Worm (Caenorhabditis elegans): ENCODE results near the gene C31E10.6.

C31E10.6 gene

DNA sequence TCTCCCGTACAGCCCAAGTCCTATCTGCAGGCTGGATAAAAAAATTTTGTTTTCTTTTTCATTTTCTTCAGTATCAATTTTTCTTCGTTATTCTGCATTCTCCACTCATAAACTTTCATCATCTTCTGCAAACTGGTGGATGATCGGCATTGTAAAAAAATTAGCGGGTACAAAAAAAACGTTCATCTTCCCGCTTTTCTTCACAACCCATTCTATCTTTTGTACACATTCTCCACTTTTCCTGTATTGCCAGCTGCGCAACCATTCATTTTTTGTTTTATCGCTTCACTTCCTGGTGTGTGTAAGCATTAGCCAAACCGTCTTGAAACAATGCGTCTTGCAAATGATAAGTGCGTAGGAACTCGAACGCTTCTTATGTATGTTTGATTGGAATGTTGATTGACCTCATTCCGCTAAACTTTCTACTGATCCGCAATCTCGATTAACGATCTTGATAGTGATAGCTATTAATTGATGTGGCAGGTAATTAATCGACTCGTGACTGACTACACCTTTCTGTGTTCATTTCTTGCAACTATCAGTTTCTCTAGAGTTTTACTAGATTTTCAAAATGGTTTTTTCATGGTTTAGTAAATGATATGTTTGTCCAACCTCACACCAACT, 21.6 kb upstream of the C31E10.6 start:
- no peak for TF ChIP-seq nhr-237 (tag; optimal IDR thresholded peaks at IDR 0.05)
- TF ChIP-seq zag-1 (tag; optimal IDR thresholded peaks at IDR 0.05) = no peak
- TF ChIP-seq sem-4 (tag; optimal IDR thresholded peaks at IDR 0.05) = peak; percentile 37
- TF ChIP-seq lin-13 (GFP tag; optimal IDR thresholded peaks at IDR 0.05) = no peak
- peak; percentile 69 for TF ChIP-seq unc-62 (GFP tag; optimal IDR thresholded peaks at IDR 0.05)
- TF ChIP-seq sma-3 (GFP tag; optimal IDR thresholded peaks at IDR 0.05) = peak; percentile 61
- TF ChIP-seq ceh-16 (tag; optimal IDR thresholded peaks at IDR 0.05) = peak; percentile 97
- peak; percentile 58 for TF ChIP-seq egl-27 (tag; optimal IDR thresholded peaks at IDR 0.05)
- peak; percentile 55 for TF ChIP-seq nhr-25 (tag; optimal IDR thresholded peaks at IDR 0.05)
- TF ChIP-seq nhr-12 (tag; optimal IDR thresholded peaks at IDR 0.05) = no peak
- TF ChIP-seq nhr-11 (tag; optimal IDR thresholded peaks at IDR 0.05) = no peak
- TF ChIP-seq lsy-2 (tag; optimal IDR thresholded peaks at IDR 0.05) = no peak
- peak; percentile 52 for TF ChIP-seq fos-1 (tag; optimal IDR thresholded peaks at IDR 0.05)
- TF ChIP-seq blmp-1 (tag; optimal IDR thresholded peaks at IDR 0.05; ENCODE audit: insufficient read depth) = peak; percentile 87
- no peak for TF ChIP-seq lin-11 (tag; optimal IDR thresholded peaks at IDR 0.05)
- no peak for TF ChIP-seq lin-39 (tag; optimal IDR thresholded peaks at IDR 0.05)
- TF ChIP-seq ceh-82 (tag; optimal IDR thresholded peaks at IDR 0.05) = no peak
- TF ChIP-seq crh-2 (tag; optimal IDR thresholded peaks at IDR 0.05) = peak; percentile 42
- no peak for TF ChIP-seq Y55F3AM.14 (GFP tag; optimal IDR thresholded peaks at IDR 0.05)
- TF ChIP-seq dmd-4 (tag; optimal IDR thresholded peaks at IDR 0.05) = no peak
- peak; percentile 14 for TF ChIP-seq gmeb-1 (tag; optimal IDR thresholded peaks at IDR 0.05)
- peak; percentile 59 for TF ChIP-seq elt-1 (tag; optimal IDR thresholded peaks at IDR 0.05)
- TF ChIP-seq nhr-10 (tag; optimal IDR thresholded peaks at IDR 0.05) = no peak
- no peak for TF ChIP-seq C34F6.9 (tag; optimal IDR thresholded peaks at IDR 0.05)
- TF ChIP-seq ama-1 (optimal IDR thresholded peaks at IDR 0.05) = no peak
- peak; percentile 90 for TF ChIP-seq sma-9 (GFP tag; optimal IDR thresholded peaks at IDR 0.05)
- TF ChIP-seq sma-9 (tag; optimal IDR thresholded peaks at IDR 0.05) = no peak
- TF ChIP-seq nhr-6 (tag; optimal IDR thresholded peaks at IDR 0.05) = peak; percentile 55
- TF ChIP-seq nhr-21 (tag; optimal IDR thresholded peaks at IDR 0.05) = peak; percentile 76
- no peak for TF ChIP-seq aly-2 (tag; optimal IDR thresholded peaks at IDR 0.05)
- TF ChIP-seq mab-5 (tag; optimal IDR thresholded peaks at IDR 0.05) = peak; percentile 13
- peak in 1 of 2 experiments; percentile 17 for TF ChIP-seq mdl-1 (tag; optimal IDR thresholded peaks at IDR 0.05)
- no peak for TF ChIP-seq ZK546.5 (tag; optimal IDR thresholded peaks at IDR 0.05)
- no peak for TF ChIP-seq snpc-4 (tag; optimal IDR thresholded peaks at IDR 0.05)

ce11 chrX:13975314-13975713, 20.8 kb upstream of the C31E10.6 start, which contains the start of gene F48F7.5:
TSS of gene F48F7.5 (plus strand) at chrX:13975653.
- TF ChIP-seq F13H6.1 (tag; optimal IDR thresholded peaks at IDR 0.05) = peak; percentile 56
- TF ChIP-seq gmeb-1 (tag; optimal IDR thresholded peaks at IDR 0.05) = no peak
- TF ChIP-seq aly-2 (tag; optimal IDR thresholded peaks at IDR 0.05) = no peak
- peak; percentile 81 for TF ChIP-seq nhr-25 (tag; optimal IDR thresholded peaks at IDR 0.05)
- no peak for TF ChIP-seq dmd-4 (tag; optimal IDR thresholded peaks at IDR 0.05)
- TF ChIP-seq nhr-12 (tag; optimal IDR thresholded peaks at IDR 0.05) = no peak
- no peak for TF ChIP-seq ceh-82 (tag; optimal IDR thresholded peaks at IDR 0.05)
- peak; percentile 43 for TF ChIP-seq nhr-21 (tag; optimal IDR thresholded peaks at IDR 0.05)
- TF ChIP-seq nhr-6 (tag; optimal IDR thresholded peaks at IDR 0.05) = peak; percentile 13
- no peak for TF ChIP-seq unc-39 (tag; optimal IDR thresholded peaks at IDR 0.05)
- no peak for TF ChIP-seq lin-39 (tag; optimal IDR thresholded peaks at IDR 0.05)
- peak; percentile 31 for TF ChIP-seq C34F6.9 (tag; optimal IDR thresholded peaks at IDR 0.05)
- no peak for TF ChIP-seq lin-11 (tag; optimal IDR thresholded peaks at IDR 0.05)
- peak; percentile 52 for TF ChIP-seq egl-27 (tag; optimal IDR thresholded peaks at IDR 0.05)
- peak; percentile 76 for TF ChIP-seq nhr-129 (tag; optimal IDR thresholded peaks at IDR 0.05)
- TF ChIP-seq nhr-10 (tag; optimal IDR thresholded peaks at IDR 0.05) = no peak
- no peak for TF ChIP-seq nhr-237 (tag; optimal IDR thresholded peaks at IDR 0.05)
- no peak for TF ChIP-seq elt-3 (tag; optimal IDR thresholded peaks at IDR 0.05)
- no peak for TF ChIP-seq alr-1 (tag; optimal IDR thresholded peaks at IDR 0.05)
- TF ChIP-seq snpc-4 (tag; optimal IDR thresholded peaks at IDR 0.05) = peak; percentile 31
- TF ChIP-seq unc-55 (GFP tag; optimal IDR thresholded peaks at IDR 0.05) = no peak
- TF ChIP-seq unc-62 (GFP tag; optimal IDR thresholded peaks at IDR 0.05) = no peak
- TF ChIP-seq nhr-11 (tag; optimal IDR thresholded peaks at IDR 0.05) = no peak
- TF ChIP-seq zag-1 (tag; optimal IDR thresholded peaks at IDR 0.05) = no peak
- no peak for TF ChIP-seq ztf-1 (GFP tag; conservative IDR thresholded peaks at IDR 0.05)
- peak in 1 of 2 experiments; percentile 55 for TF ChIP-seq lsy-2 (tag; optimal IDR thresholded peaks at IDR 0.05)
- peak; percentile 22 for TF ChIP-seq ceh-16 (tag; optimal IDR thresholded peaks at IDR 0.05)
- TF ChIP-seq ZK546.5 (tag; optimal IDR thresholded peaks at IDR 0.05) = no peak
- TF ChIP-seq skn-1 (tag; optimal IDR thresholded peaks at IDR 0.05) = no peak
- peak; percentile 64 for TF ChIP-seq blmp-1 (tag; optimal IDR thresholded peaks at IDR 0.05; ENCODE audit: insufficient read depth)
- peak in 1 of 2 experiments; percentile 50 for TF ChIP-seq mdl-1 (tag; optimal IDR thresholded peaks at IDR 0.05)
- no peak for TF ChIP-seq mab-5 (tag; optimal IDR thresholded peaks at IDR 0.05)
- no peak for TF ChIP-seq R02D3.7 (tag; optimal IDR thresholded peaks at IDR 0.05)
- TF ChIP-seq lin-13 (GFP tag; optimal IDR thresholded peaks at IDR 0.05) = no peak
- TF ChIP-seq sem-4 (tag; optimal IDR thresholded peaks at IDR 0.05) = peak; percentile 84
- TF ChIP-seq peb-1 (tag; optimal IDR thresholded peaks at IDR 0.05) = no peak
- peak; percentile 49 for TF ChIP-seq sma-3 (GFP tag; optimal IDR thresholded peaks at IDR 0.05)
- TF ChIP-seq ama-1 (optimal IDR thresholded peaks at IDR 0.05) = no peak
- no peak for TF ChIP-seq ztf-4 (tag; optimal IDR thresholded peaks at IDR 0.05)
- no peak for TF ChIP-seq nhr-23 (tag; optimal IDR thresholded peaks at IDR 0.05)
- TF ChIP-seq sma-9 (GFP tag; optimal IDR thresholded peaks at IDR 0.05) = peak; percentile 86
- no peak for TF ChIP-seq sma-9 (tag; optimal IDR thresholded peaks at IDR 0.05)
- TF ChIP-seq crh-2 (tag; optimal IDR thresholded peaks at IDR 0.05) = peak; percentile 37
